Worm (Caenorhabditis elegans) whole organism, late embryonic: ENCODE data around the gene F13H10.3.
A peak's percentile ranks its signal among the peaks of the same experiment; 100 is the strongest.

Experiments
- C08G9.2 ChIP-seq: sonication (generic microtip); optimal IDR thresholded peaks from 2 replicates; lab custom pipeline; 2016; ENCODE audit warnings: mild to moderate bottlenecking, missing genetic modification characterization, moderate library complexity, missing compliant biosample characterization
- K02D7.2 ChIP-seq: sonication (generic microtip); optimal IDR thresholded peaks from 2 replicates; lab custom pipeline; 2017; ENCODE audit warnings: mild to moderate bottlenecking, missing genetic modification characterization, missing compliant biosample characterization
- Y22D7AL.16 ChIP-seq: sonication (generic microtip); optimal IDR thresholded peaks from 2 replicates; lab custom pipeline; 2016; ENCODE audit warnings: missing genetic modification characterization, missing compliant biosample characterization
- ahr-1 ChIP-seq: sonication (generic microtip); optimal IDR thresholded peaks from 2 replicates; lab custom pipeline; 2016; ENCODE audit warnings: missing genetic modification characterization, missing compliant biosample characterization
- ceh-18 ChIP-seq: sonication (generic microtip); optimal IDR thresholded peaks from 2 replicates; lab custom pipeline; 2016; ENCODE audit warnings: missing genetic modification characterization, missing compliant biosample characterization
- ceh-24 ChIP-seq: sonication (generic microtip); optimal IDR thresholded peaks from 2 replicates; lab custom pipeline; 2016; ENCODE audit warnings: mild to moderate bottlenecking, missing genetic modification characterization, missing compliant biosample characterization
- ceh-30 ChIP-seq: fragments of 150-350 bp; optimal IDR thresholded peaks from 2 replicates; lab custom pipeline; 2014; ENCODE audit warnings: missing biosample characterization, missing genetic modification characterization
- ceh-31 ChIP-seq: sonication (generic microtip); optimal IDR thresholded peaks from 2 replicates; lab custom pipeline; 2016; ENCODE audit warnings: missing genetic modification characterization, missing compliant biosample characterization
- ceh-34 ChIP-seq: sonication (generic microtip); optimal IDR thresholded peaks from 2 replicates; lab custom pipeline; 2016; ENCODE audit warnings: mild to moderate bottlenecking, missing genetic modification characterization, missing compliant biosample characterization
- dve-1 ChIP-seq: sonication (generic microtip); optimal IDR thresholded peaks from 2 replicates; lab custom pipeline; 2017; ENCODE audit warnings: antibody characterized with exemption, mild to moderate bottlenecking, missing genetic modification characterization, missing compliant biosample characterization
- elt-2 ChIP-seq: sonication (generic microtip); optimal IDR thresholded peaks from 2 replicates; lab custom pipeline; 2016; ENCODE audit warnings: missing genetic modification reagents, missing genetic modification characterization, missing compliant biosample characterization
- elt-4 ChIP-seq: sonication (generic microtip); optimal IDR thresholded peaks from 2 replicates; lab custom pipeline; 2016; ENCODE audit warnings: missing genetic modification characterization, missing compliant biosample characterization
- ets-4 ChIP-seq: sonication (generic microtip); optimal IDR thresholded peaks from 2 replicates; lab custom pipeline; 2016; ENCODE audit warnings: missing genetic modification characterization, missing compliant biosample characterization
- eyg-1 ChIP-seq: sonication (generic microtip); optimal IDR thresholded peaks from 2 replicates; lab custom pipeline; 2016; ENCODE audit warnings: missing genotype, missing genetic modification characterization, missing compliant biosample characterization
- gmeb-2 ChIP-seq: sonication (generic microtip); optimal IDR thresholded peaks from 2 replicates; lab custom pipeline; 2016; ENCODE audit warnings: missing genetic modification characterization, inconsistent platforms, missing compliant biosample characterization
- hlh-15 ChIP-seq: sonication (generic microtip); optimal IDR thresholded peaks from 2 replicates; lab custom pipeline; 2016; ENCODE audit warnings: missing genetic modification characterization, missing compliant biosample characterization
- hlh-6 ChIP-seq: sonication (generic microtip); optimal IDR thresholded peaks from 2 replicates; lab custom pipeline; 2016; ENCODE audit warnings: missing genotype, missing genetic modification characterization, missing compliant biosample characterization
- hlh-8 ChIP-seq: sonication (generic microtip); optimal IDR thresholded peaks from 2 replicates; lab custom pipeline; 2016; ENCODE audit warnings: missing genotype, missing genetic modification characterization, missing compliant biosample characterization
- mec-3 ChIP-seq: sonication (generic microtip); optimal IDR thresholded peaks from 2 replicates; lab custom pipeline; 2016; ENCODE audit warnings: borderline replicate concordance, missing genetic modification characterization, missing compliant biosample characterization
- nfya-1 ChIP-seq: sonication (generic microtip); optimal IDR thresholded peaks from 2 replicates; lab custom pipeline; 2017; ENCODE audit warnings: missing genetic modification characterization, mild to moderate bottlenecking, missing compliant biosample characterization, antibody characterized with exemption, moderate library complexity
- npax-4 ChIP-seq: sonication (generic microtip); optimal IDR thresholded peaks from 2 replicates; lab custom pipeline; 2016; ENCODE audit warnings: missing genetic modification characterization, missing compliant biosample characterization
- odd-2 ChIP-seq: sonication (generic microtip); optimal IDR thresholded peaks from 2 replicates; lab custom pipeline; 2017; ENCODE audit warnings: antibody characterized with exemption, mild to moderate bottlenecking, missing genetic modification characterization, missing compliant biosample characterization
- pag-3 ChIP-seq: sonication (generic microtip); optimal IDR thresholded peaks from 2 replicates; lab custom pipeline; 2016; ENCODE audit warnings: missing compliant biosample characterization, missing genetic modification characterization, borderline replicate concordance
- pha-2 ChIP-seq: sonication (generic microtip); optimal IDR thresholded peaks from 2 replicates; lab custom pipeline; 2017; ENCODE audit warnings: mild to moderate bottlenecking, missing genetic modification characterization, missing compliant biosample characterization
- pha-4 ChIP-seq: fragments of 150-350 bp; optimal IDR thresholded peaks from 2 replicates; lab custom pipeline; 2018; ENCODE audit warnings: missing biosample characterization, missing genetic modification reagents, missing genetic modification characterization
- ref-2 ChIP-seq: sonication (generic microtip); optimal IDR thresholded peaks from 2 replicates; lab custom pipeline; 2016; ENCODE audit warnings: missing genetic modification characterization, missing compliant biosample characterization
- rnt-1 ChIP-seq: sonication (generic microtip); optimal IDR thresholded peaks from 2 replicates; lab custom pipeline; 2016; ENCODE audit warnings: missing genetic modification characterization, missing compliant biosample characterization
- sdc-2 ChIP-seq: sonication (generic microtip); optimal IDR thresholded peaks from 2 replicates; lab custom pipeline; 2016; ENCODE audit warnings: missing genotype, missing genetic modification characterization, missing compliant biosample characterization
- tbx-7 ChIP-seq: sonication (generic microtip); optimal IDR thresholded peaks from 2 replicates; lab custom pipeline; 2016; ENCODE audit warnings: missing genotype, missing genetic modification characterization, missing compliant biosample characterization
- ttx-3 ChIP-seq: sonication (generic microtip); optimal IDR thresholded peaks from 2 replicates; lab custom pipeline; 2016; ENCODE audit warnings: missing genetic modification reagents, missing genetic modification characterization, missing compliant biosample characterization
- unc-3 ChIP-seq, 2 experiments: fragments of 200-800 bp in 1 of 2; sonication (Bioruptor generic) in 1 of 2; sonication (generic microtip) in 1 of 2; conservative IDR thresholded peaks in 1 of 2; optimal IDR thresholded peaks in 1 of 2; 2 replicates each; pipeline versions ENCODE4 v1.3.6 to Lab custom; 2016 to 2022; ENCODE audit warnings: missing compliant biosample characterization in 2 of 2, missing genetic modification characterization in 2 of 2, missing genetic modification reagents in 1 of 2
- unc-42 ChIP-seq: sonication (generic microtip); optimal IDR thresholded peaks from 2 replicates; lab custom pipeline; 2016; ENCODE audit warnings: missing genotype, missing genetic modification characterization, missing compliant biosample characterization
- unc-55 ChIP-seq: sonication (generic microtip); optimal IDR thresholded peaks from 2 replicates; lab custom pipeline; 2017; ENCODE audit warnings: missing biosample characterization, missing genetic modification reagents, missing genetic modification characterization
- zip-5 ChIP-seq: sonication (generic microtip); optimal IDR thresholded peaks from 2 replicates; lab custom pipeline; 2016; ENCODE audit warnings: missing genetic modification characterization, missing compliant biosample characterization

The F13H10.3 gene

ce11 chrIV:11015881-11016280 is at the start of gene F13H10.3:
Gene F13H10.3, minus strand, starts transcription at chrIV:11015953.
- TF ChIP-seq K02D7.2 (tag; lab: Kevin White, UChicago), result no peak
- peak; percentile 25 for TF ChIP-seq elt-2 (tag; lab: Kevin White, UChicago)

DNA sequence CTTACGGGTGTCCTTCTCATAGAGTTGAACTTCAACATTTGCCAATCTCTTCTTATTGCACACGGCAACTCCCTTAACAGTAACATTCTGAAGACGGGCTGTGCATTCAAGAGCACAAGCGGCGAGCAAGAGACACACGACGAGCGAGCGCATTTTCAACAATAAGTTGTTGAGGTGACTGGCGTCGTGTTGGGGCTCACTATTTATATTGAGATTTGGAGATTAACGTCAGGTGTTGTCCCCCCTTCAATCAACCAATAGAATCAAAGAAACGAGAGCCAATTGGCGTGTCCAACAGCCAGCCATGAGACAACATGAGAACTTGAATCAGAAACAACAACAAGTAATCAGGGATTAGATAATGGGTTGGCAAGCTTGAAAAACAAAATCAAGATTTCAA is 48.2 kb upstream of the F13H10.3 start, which contains the start of gene ttr-16:
Gene ttr-16 (minus strand): TSS at position 176 of the 400 bp plus-strand sequence.
- TF ChIP-seq nfya-1 (tag; lab: Kevin White, UChicago), result peak; percentile 77
- TF ChIP-seq unc-55 (GFP tag; lab: Kevin White, UChicago), result peak; percentile 88
- no peak for TF ChIP-seq dve-1 (tag; lab: Kevin White, UChicago)
- peak; percentile 30 for TF ChIP-seq ceh-18 (tag; lab: Kevin White, UChicago)

- TF ChIP-seq tbx-7 (no peak), gmeb-2 (tag; lab: Kevin White, UChicago) (no peak), ceh-31 (tag; lab: Kevin White, UChicago) (no peak), ttx-3 (tag; lab: Kevin White, UChicago) (no peak), ref-2 (tag; lab: Kevin White, UChicago) (no peak), C08G9.2 (tag; lab: Kevin White, UChicago) (no peak), rnt-1 (tag; lab: Kevin White, UChicago) (no peak), Y22D7AL.16 (tag; lab: Kevin White, UChicago) (no peak), sdc-2 (tag; lab: Kevin White, UChicago) (no peak), zip-5 (no peak), ceh-34 (tag; lab: Kevin White, UChicago) (no peak), unc-3 (GFP tag; conservative IDR thresholded peaks at IDR 0.05; lab: Robert Waterston, UW) (no peak), unc-3 (tag; optimal IDR thresholded peaks at IDR 0.05; lab: Kevin White, UChicago) (no peak), npax-4 (tag; lab: Kevin White, UChicago) (no peak)
Observed at ce11 chrIV:11062984-11063613, 47.3 kb upstream of the F13H10.3 start.

ce11 chrIV:11053652-11054317 is 38.0 kb upstream of the F13H10.3 start, which contains the start of the genes F36H1.12 and lin-3:
Gene F36H1.12, minus strand, starts transcription at chrIV:11053702.
Gene lin-3, plus strand, starts transcription at chrIV:11054308.
- TF ChIP-seq ahr-1 (tag; lab: Kevin White, UChicago) (no peak), pha-4 (tag; lab: Kevin White, UChicago) (no peak), hlh-15 (tag; lab: Kevin White, UChicago) (no peak), unc-42 (tag; lab: Kevin White, UChicago) (no peak), ceh-30 (tag; lab: Kevin White, UChicago) (no peak), C08G9.2 (tag; lab: Kevin White, UChicago) (no peak), ets-4 (tag; lab: Kevin White, UChicago) (no peak), Y22D7AL.16 (tag; lab: Kevin White, UChicago) (no peak), hlh-6 (tag; lab: Kevin White, UChicago) (no peak), odd-2 (tag; lab: Kevin White, UChicago) (no peak), mec-3 (tag; lab: Kevin White, UChicago) (no peak), eyg-1 (tag; lab: Kevin White, UChicago) (no peak), pag-3 (no peak), ceh-24 (tag; lab: Kevin White, UChicago) (no peak), elt-4 (tag; lab: Kevin White, UChicago) (no peak), pha-2 (no peak), elt-2 (tag; lab: Kevin White, UChicago) (no peak), hlh-8 (no peak)
